Fruit fly (Drosophila melanogaster): Measurements from ENCODE around the gene CG14265.

DNA sequence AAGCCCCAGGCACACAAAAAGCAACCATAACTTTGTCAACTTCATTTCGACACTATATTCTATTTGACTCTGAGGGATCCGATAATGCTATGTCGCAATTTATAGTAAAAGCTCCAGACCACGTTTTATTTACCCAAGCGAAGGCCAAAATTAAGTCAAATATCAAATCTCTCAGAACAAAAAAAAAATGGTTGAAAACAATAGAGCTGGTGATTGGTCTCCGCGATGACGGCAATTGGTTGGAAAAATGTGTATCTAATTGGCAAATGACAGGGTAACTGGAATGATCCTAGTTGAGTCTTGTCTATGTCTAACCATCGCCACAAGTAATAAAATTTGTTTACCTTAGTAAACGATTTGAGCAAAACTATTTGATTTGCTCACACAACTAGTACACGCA, 12.7 kb upstream of the CG14265 start, which contains the start of gene Pig1:
- TF ChIP-seq CG11617 (GFP tag; optimal IDR thresholded peaks at IDR 0.05): no peak
- no peak for TF ChIP-seq Clk (GFP tag; optimal IDR thresholded peaks at IDR 0.05)
- no peak for TF ChIP-seq cnc (optimal IDR thresholded peaks at IDR 0.05)
- no peak for TF ChIP-seq Hr96 (GFP tag; optimal IDR thresholded peaks at IDR 0.05)
- TF ChIP-seq kay (GFP tag; ENCODE audit: borderline replicate concordance): no peak
